Worm (Caenorhabditis elegans) whole organism, mixed stage, embryonic: ENCODE data around the gene K06G5.1.

ENCODE experiments used
- blmp-1 ChIP-seq: fragments of 150-350 bp; optimal IDR thresholded peaks from 2 replicates; lab custom pipeline; 2014; ENCODE audit warnings: missing biosample characterization, missing genetic modification characterization
- ceh-43 ChIP-seq: fragments of 200-800 bp; sonication (Bioruptor generic); optimal IDR thresholded peaks from 2 replicates; lab custom pipeline; 2018; ENCODE audit warnings: mild to moderate bottlenecking, missing genetic modification characterization, moderate library complexity, missing compliant biosample characterization
- ces-1 ChIP-seq: fragments of 150-350 bp; optimal IDR thresholded peaks from 2 replicates; lab custom pipeline; 2014; ENCODE audit warnings: missing biosample characterization, missing genetic modification reagents, missing genetic modification characterization
- nhr-28 ChIP-seq: fragments of 150-350 bp; optimal IDR thresholded peaks from 2 replicates; lab custom pipeline; 2014; ENCODE audit warnings: missing biosample characterization, missing genetic modification characterization
- nhr-76 ChIP-seq: sonication (generic microtip); optimal IDR thresholded peaks from 2 replicates; lab custom pipeline; 2017; ENCODE audit warnings: missing biosample characterization, missing genetic modification characterization
- pha-4 ChIP-seq: fragments of 150-350 bp; optimal IDR thresholded peaks from 2 replicates; lab custom pipeline; 2018; ENCODE audit warnings: missing biosample characterization, missing genetic modification reagents, missing genetic modification characterization
- sptf-1 ChIP-seq: sonication (generic microtip); optimal IDR thresholded peaks from 2 replicates; lab custom pipeline; 2017; ENCODE audit warnings: mild to moderate bottlenecking, missing genetic modification characterization, moderate library complexity, missing compliant biosample characterization

ce11 chrX:14267781-14268180, 53.0 kb downstream of the K06G5.1 start, which contains the start of gene del-1:
- TF ChIP-seq ces-1 (GFP tag; lab: Kevin White, UChicago) (no peak), pha-4 (tag; lab: Kevin White, UChicago) (no peak), nhr-76 (no peak), ceh-43 (GFP tag; lab: Kevin White, UChicago) (no peak), sptf-1 (tag; lab: Kevin White, UChicago) (no peak), nhr-28 (tag; lab: Kevin White, UChicago) (no peak), blmp-1 (tag; lab: Kevin White, UChicago) (no peak)
